Worm (Caenorhabditis elegans): ENCODE data around the gene W06G6.2.

- TF ChIP-seq dao-5 (tag; optimal IDR thresholded peaks at IDR 0.05) (no peak), him-1 (tag; optimal IDR thresholded peaks at IDR 0.05) (no peak)
Measured at ce11 chrV:16592947-16593791, 35.9 kb upstream of the W06G6.2 start.
